Worm (Caenorhabditis elegans) whole organism, dauer: ENCODE measurements around the gene C08G9.2.

ENCODE experiments used
- unc-62 ChIP-seq: sonication (generic microtip); optimal IDR thresholded peaks from 2 replicates; lab custom pipeline; 2017; ENCODE audit warnings: missing biosample characterization, missing genetic modification reagents, missing genetic modification characterization

Gene C08G9.2

ce11 chrIV:7672872-7673271 is at the start of gene C08G9.2:
TSS of gene C08G9.2 (minus strand) at chrIV:7672972.
- TF ChIP-seq unc-62 (GFP tag; lab: Kevin White, UChicago): no peak

- TF ChIP-seq unc-62 (GFP tag; lab: Kevin White, UChicago): no peak
Observed at ce11 chrIV:7717916-7718315, 45.1 kb upstream of the C08G9.2 start, which contains the start of gene F33D4.6. TSS of gene F33D4.6 (minus strand) at chrIV:7718016.

ce11 chrIV:7712252-7712651 is 39.5 kb upstream of the C08G9.2 start:
- no peak for TF ChIP-seq unc-62 (GFP tag; lab: Kevin White, UChicago)

- TF ChIP-seq unc-62 (GFP tag; lab: Kevin White, UChicago): no peak
Observed at ce11 chrIV:7710824-7711223, 38.1 kb upstream of the C08G9.2 start, which contains the start of gene nhr-8. TSS of gene nhr-8 (plus strand) at chrIV:7710983.

- TF ChIP-seq unc-62 (GFP tag; lab: Kevin White, UChicago): no peak
Observed at ce11 chrIV:7709701-7710100, 36.9 kb upstream of the C08G9.2 start, which contains the start of the genes mrpl-1, emc-6 and mrps-24. TSS of gene mrpl-1 (minus strand) at chrIV:7709701. TSS of gene emc-6 (minus strand) at chrIV:7709736. TSS of gene mrps-24 (plus strand) at chrIV:7710045.

- TF ChIP-seq unc-62 (GFP tag; lab: Kevin White, UChicago): no peak
Observed at ce11 chrIV:7706805-7707204, 34.0 kb upstream of the C08G9.2 start, which contains the start of gene F33D4.4. TSS of gene F33D4.4 (minus strand) at chrIV:7706905.

- TF ChIP-seq unc-62 (GFP tag; lab: Kevin White, UChicago): no peak
Observed at ce11 chrIV:7698320-7698719, 25.5 kb upstream of the C08G9.2 start, which contains the start of gene flp-13. TSS of gene flp-13 (minus strand) at chrIV:7698420.

- no peak for TF ChIP-seq unc-62 (GFP tag; lab: Kevin White, UChicago)
Observed at ce11 chrIV:7692451-7692850, 19.7 kb upstream of the C08G9.2 start.

ce11 chrIV:7689326-7689725 is 16.6 kb upstream of the C08G9.2 start:
- no peak for TF ChIP-seq unc-62 (GFP tag; lab: Kevin White, UChicago)

- no peak for TF ChIP-seq unc-62 (GFP tag; lab: Kevin White, UChicago)
Observed at ce11 chrIV:7679120-7679519, 6.3 kb upstream of the C08G9.2 start.

- no peak for TF ChIP-seq unc-62 (GFP tag; lab: Kevin White, UChicago)
Observed at ce11 chrIV:7674874-7675273, 2.1 kb upstream of the C08G9.2 start, which contains the start of gene itr-1. TSS of gene itr-1 (plus strand) at chrIV:7675174.

- no peak for TF ChIP-seq unc-62 (GFP tag; lab: Kevin White, UChicago)
Observed at ce11 chrIV:7663006-7663405, 9.8 kb downstream of the C08G9.2 start.

- no peak for TF ChIP-seq unc-62 (GFP tag; lab: Kevin White, UChicago)
Observed at ce11 chrIV:7661569-7661968, 11.2 kb downstream of the C08G9.2 start.

- no peak for TF ChIP-seq unc-62 (GFP tag; lab: Kevin White, UChicago)
Observed at ce11 chrIV:7659481-7659880, 13.3 kb downstream of the C08G9.2 start.

ce11 chrIV:7658589-7658988 is 14.2 kb downstream of the C08G9.2 start, which contains the start of gene C08G9.1:
TSS of gene C08G9.1 (plus strand) at chrIV:7658763.
- TF ChIP-seq unc-62 (GFP tag; lab: Kevin White, UChicago): no peak

ce11 chrIV:7654212-7654778 is 18.5 kb downstream of the C08G9.2 start, which contains the start of gene nrde-4:
TSS of gene nrde-4 (minus strand) at chrIV:7654262.
- no peak for TF ChIP-seq unc-62 (GFP tag; lab: Kevin White, UChicago)

- TF ChIP-seq unc-62 (GFP tag; lab: Kevin White, UChicago): no peak
Observed at ce11 chrIV:7653198-7653597, 19.6 kb downstream of the C08G9.2 start.
